Worm (Caenorhabditis elegans) whole organism, L2 larva: Measurements from ENCODE around the gene plpr-1.

Experiments used
- aly-2 ChIP-seq: fragments of 150-350 bp; optimal IDR thresholded peaks from 2 replicates; lab custom pipeline; 2014; ENCODE audit warnings: missing biosample characterization, missing genetic modification characterization
- ama-1 ChIP-seq: fragments of 150-350 bp; optimal IDR thresholded peaks from 2 replicates; lab custom pipeline; 2018; ENCODE audit warnings: inconsistent platforms
- blmp-1 ChIP-seq: sonication (generic microtip); optimal IDR thresholded peaks from 2 replicates; lab custom pipeline; 2017; ENCODE audit warnings: missing genetic modification characterization, mild to moderate bottlenecking, missing compliant biosample characterization, antibody characterized with exemption, moderate library complexity; ENCODE audit not compliant: insufficient read depth
- egl-27 ChIP-seq: sonication (generic microtip); optimal IDR thresholded peaks from 3 replicates; lab custom pipeline; 2017; ENCODE audit warnings: missing biosample characterization, missing genetic modification reagents, missing genetic modification characterization
- elt-3 ChIP-seq: sonication (generic microtip); optimal IDR thresholded peaks from 2 replicates; lab custom pipeline; 2017; ENCODE audit warnings: missing biosample characterization, missing genetic modification characterization
- lsy-2 ChIP-seq, 2 experiments: fragments of 150-350 bp in 1 of 2; sonication (generic microtip) in 1 of 2; optimal IDR thresholded peaks; 2 replicates each; lab custom pipeline; 2014 to 2017; ENCODE audit warnings: missing biosample characterization in 2 of 2, missing genetic modification characterization in 2 of 2
- mab-5 ChIP-seq: fragments of 150-350 bp; optimal IDR thresholded peaks from 2 replicates; lab custom pipeline; 2014; ENCODE audit warnings: missing biosample characterization, missing genetic modification characterization
- nhr-12 ChIP-seq: fragments of 150-350 bp; optimal IDR thresholded peaks from 2 replicates; lab custom pipeline; 2014; ENCODE audit warnings: missing biosample characterization, missing genetic modification characterization
- nhr-23 ChIP-seq: fragments of 150-350 bp; optimal IDR thresholded peaks from 2 replicates; lab custom pipeline; 2014; ENCODE audit warnings: missing biosample characterization, missing genetic modification reagents, missing genetic modification characterization
- nhr-237 ChIP-seq: fragments of 150-350 bp; optimal IDR thresholded peaks from 2 replicates; lab custom pipeline; 2014; ENCODE audit warnings: missing biosample characterization, missing genetic modification characterization
- snpc-4 ChIP-seq: fragments of 150-350 bp; optimal IDR thresholded peaks from 2 replicates; lab custom pipeline; 2014; ENCODE audit warnings: missing biosample characterization, missing genetic modification characterization
- unc-62 ChIP-seq: fragments of 150-350 bp; optimal IDR thresholded peaks from 2 replicates; lab custom pipeline; 2014; ENCODE audit warnings: missing biosample characterization, missing genetic modification reagents, missing genetic modification characterization
- zag-1 ChIP-seq: fragments of 150-350 bp; optimal IDR thresholded peaks from 2 replicates; lab custom pipeline; 2014; ENCODE audit warnings: missing biosample characterization, missing genetic modification characterization
- ztf-4 ChIP-seq: fragments of 150-350 bp; optimal IDR thresholded peaks from 2 replicates; lab custom pipeline; 2014; ENCODE audit warnings: missing biosample characterization, missing genetic modification characterization

- TF ChIP-seq zag-1 (tag; lab: Kevin White, UChicago): no peak
- no peak for TF ChIP-seq egl-27 (tag; lab: Kevin White, UChicago)
- no peak for TF ChIP-seq ama-1 (lab: Kevin White, UChicago)
- no peak for TF ChIP-seq nhr-23 (tag; lab: Kevin White, UChicago)
- TF ChIP-seq elt-3 (tag; lab: Kevin White, UChicago): no peak
- TF ChIP-seq mab-5 (tag; lab: Kevin White, UChicago): peak; percentile 70
- no peak for TF ChIP-seq ztf-4 (tag; lab: Kevin White, UChicago)
- no peak for TF ChIP-seq aly-2 (tag; lab: Kevin White, UChicago)
- TF ChIP-seq snpc-4 (tag; lab: Kevin White, UChicago): peak; percentile 86
- TF ChIP-seq unc-62 (GFP tag; lab: Kevin White, UChicago): no peak
- no peak for TF ChIP-seq nhr-237 (tag; lab: Kevin White, UChicago)
- TF ChIP-seq blmp-1 (tag; lab: Kevin White, UChicago): peak; percentile 53
- TF ChIP-seq nhr-12 (tag; lab: Kevin White, UChicago): no peak
- peak; percentile 69 to 92 for TF ChIP-seq lsy-2 (tag; optimal IDR thresholded peaks at IDR 0.05; lab: Kevin White, UChicago)
Observed at ce11 chrII:11238869-11239647, 17.0 kb downstream of the plpr-1 start, which contains the start of the genes rpn-9 and T06D8.9.
